Fruit fly (Drosophila melanogaster): ENCODE results near the gene CG1662.
A peak's percentile ranks its signal among the peaks of the same experiment; 100 is the strongest.

CG1662 gene

dm6 chrX:13373239-13374153 lies 13.9 kb upstream of the CG1662 start (continued):
- TF ChIP-seq CG6765 (GFP tag; optimal IDR thresholded peaks at IDR 0.05), result peak; percentile 69
- peak; percentile 81 for TF ChIP-seq Ssrp (tag; optimal IDR thresholded peaks at IDR 0.05)
- TF ChIP-seq CG10979 (tag; optimal IDR thresholded peaks at IDR 0.05), result peak; percentile 81
- no peak for TF ChIP-seq Poxn (GFP tag; IDR thresholded peaks at IDR 0.05)
- TF ChIP-seq CG13775 (GFP tag; optimal IDR thresholded peaks at IDR 0.05), result peak; percentile 81
- TF ChIP-seq CG43689 (GFP tag; IDR thresholded peaks at IDR 0.05), result peak; percentile 71
- no peak for TF ChIP-seq Antp (GFP tag; optimal IDR thresholded peaks at IDR 0.05)
- TF ChIP-seq ind (GFP tag; optimal IDR thresholded peaks at IDR 0.05), result peak; percentile 84
- TF ChIP-seq tna (GFP tag; IDR thresholded peaks at IDR 0.05; ENCODE audit: partially characterized antibody), result no peak
- peak; percentile 43; the same call in 1 of the 3 replicates for TF ChIP-seq croc (GFP tag; conservative IDR thresholded peaks at IDR 0.05)
- TF ChIP-seq fd96Cb (tag; optimal IDR thresholded peaks at IDR 0.05), result peak; percentile 86
- TF ChIP-seq Atf6 (GFP tag; IDR thresholded peaks at IDR 0.05), result peak; percentile 89
- no peak for TF ChIP-seq Elba2 (GFP tag; optimal IDR thresholded peaks at IDR 0.05)
- no peak for TF ChIP-seq CG7271 (tag; optimal IDR thresholded peaks at IDR 0.05)
- no peak for TF ChIP-seq Dad (GFP tag; optimal IDR thresholded peaks at IDR 0.05)
- peak; percentile 77 for TF ChIP-seq Dbx (GFP tag; IDR thresholded peaks at IDR 0.05)
- peak; percentile 79 for TF ChIP-seq CG32772 (GFP tag; IDR thresholded peaks at IDR 0.05)
- peak; percentile 18 for TF ChIP-seq CG8281 (tag; optimal IDR thresholded peaks at IDR 0.05)
- TF ChIP-seq CG32767 (GFP tag; IDR thresholded peaks at IDR 0.05), result peak; percentile 79
- TF ChIP-seq fd64A (GFP tag; optimal IDR thresholded peaks at IDR 0.05), result peak; percentile 32
- TF ChIP-seq MBD-R2 (GFP tag; IDR thresholded peaks at IDR 0.05), result peak; percentile 70; the same call in 1 of the 2 replicates
- TF ChIP-seq Drgx (GFP tag; IDR thresholded peaks at IDR 0.05), result peak; percentile 82
- TF ChIP-seq HLH4C (GFP tag; IDR thresholded peaks at IDR 0.05; ENCODE audit: partially characterized antibody), result no peak
- TF ChIP-seq lov (optimal IDR thresholded peaks at IDR 0.05), result no peak
- no peak for TF ChIP-seq lov (GFP tag; IDR thresholded peaks at IDR 0.05)
- TF ChIP-seq CG18619 (GFP tag; optimal IDR thresholded peaks at IDR 0.05), result peak; percentile 85
- 0 out of 3 replicates have a peak, but pooled peaks have one; percentile 71 for TF ChIP-seq CG2889 (GFP tag; IDR thresholded peaks at IDR 0.05)
- TF ChIP-seq CG12155 (GFP tag; optimal IDR thresholded peaks at IDR 0.05), result peak; percentile 78
- TF ChIP-seq D19B (GFP tag; optimal IDR thresholded peaks at IDR 0.05), result peak; percentile 67
- no peak for TF ChIP-seq Hey (tag; optimal IDR thresholded peaks at IDR 0.05)
- peak; percentile 55 for TF ChIP-seq Mad (GFP tag; optimal IDR thresholded peaks at IDR 0.05)
- TF ChIP-seq ham (GFP tag; IDR thresholded peaks at IDR 0.05), result peak; percentile 46; the same call in 1 of the 2 replicates
- TF ChIP-seq CG16815 (GFP tag; optimal IDR thresholded peaks at IDR 0.05), result peak; percentile 64
- peak; percentile 6 for TF ChIP-seq CG4707 (GFP tag; optimal IDR thresholded peaks at IDR 0.05)
- peak; percentile 81 for TF ChIP-seq tin (GFP tag; optimal IDR thresholded peaks at IDR 0.05)
- TF ChIP-seq Med (GFP tag), result peak; percentile 79
- TF ChIP-seq CG4282 (GFP tag; optimal IDR thresholded peaks at IDR 0.05), result no peak
- TF ChIP-seq CG9876 (GFP tag; optimal IDR thresholded peaks at IDR 0.05), result no peak
- peak; percentile 35 for TF ChIP-seq chn (GFP tag; optimal IDR thresholded peaks at IDR 0.05)
- no peak; the same call in 1 of the 2 replicates for TF ChIP-seq dimm (GFP tag; IDR thresholded peaks at IDR 0.05)
- TF ChIP-seq HLH54F (GFP tag; optimal IDR thresholded peaks at IDR 0.05), result peak; percentile 26
- peak; percentile 71 for TF ChIP-seq CG9817 (tag; optimal IDR thresholded peaks at IDR 0.05)
- no peak for TF ChIP-seq inv (GFP tag; IDR thresholded peaks at IDR 0.05; ENCODE audit: partially characterized antibody)
- TF ChIP-seq slbo (GFP tag; IDR thresholded peaks at IDR 0.05), result peak; percentile 87
- peak; percentile 74 for TF ChIP-seq gro (GFP tag; optimal IDR thresholded peaks at IDR 0.05)
- TF ChIP-seq CG9215 (GFP tag; IDR thresholded peaks at IDR 0.05), result peak; percentile 72
- TF ChIP-seq zfh1 (GFP tag; IDR thresholded peaks at IDR 0.05), result peak; percentile 80
- TF ChIP-seq CG8388 (GFP tag; optimal IDR thresholded peaks at IDR 0.05), result peak; percentile 88
- no peak for TF ChIP-seq br (optimal IDR thresholded peaks at IDR 0.05)
- peak; percentile 66; the same call in 1 of the 2 replicates for TF ChIP-seq CG14014 (GFP tag; IDR thresholded peaks at IDR 0.05)

Data from whole organism, embryonic.